Worm (Caenorhabditis elegans) whole organism, L2 larva: Measurements from ENCODE around the gene drd-1.

ENCODE experiments used
- C34F6.9 ChIP-seq: fragments of 150-350 bp; optimal IDR thresholded peaks from 2 replicates; lab custom pipeline; 2014; ENCODE audit warnings: missing biosample characterization, missing genetic modification characterization
- F13H6.1 ChIP-seq: sonication (generic microtip); optimal IDR thresholded peaks from 2 replicates; lab custom pipeline; 2016; ENCODE audit warnings: missing genetic modification characterization, missing compliant biosample characterization
- Y55F3AM.14 ChIP-seq: fragments of 200-800 bp; sonication (Bioruptor generic); optimal IDR thresholded peaks from 2 replicates; lab custom pipeline; 2018; ENCODE audit warnings: mild to moderate bottlenecking, missing genetic modification characterization, missing compliant biosample characterization
- ZK546.5 ChIP-seq: sonication (generic microtip); optimal IDR thresholded peaks from 2 replicates; lab custom pipeline; 2017; ENCODE audit warnings: missing biosample characterization, missing genetic modification characterization
- aly-2 ChIP-seq: fragments of 150-350 bp; optimal IDR thresholded peaks from 2 replicates; lab custom pipeline; 2014; ENCODE audit warnings: missing biosample characterization, missing genetic modification characterization
- ama-1 ChIP-seq: fragments of 150-350 bp; optimal IDR thresholded peaks from 2 replicates; lab custom pipeline; 2018; ENCODE audit warnings: inconsistent platforms
- blmp-1 ChIP-seq: sonication (generic microtip); optimal IDR thresholded peaks from 2 replicates; lab custom pipeline; 2017; ENCODE audit warnings: missing genetic modification characterization, mild to moderate bottlenecking, missing compliant biosample characterization, antibody characterized with exemption, moderate library complexity; ENCODE audit not compliant: insufficient read depth
- ceh-82 ChIP-seq: fragments of 150-350 bp; optimal IDR thresholded peaks from 2 replicates; lab custom pipeline; 2014; ENCODE audit warnings: missing biosample characterization, missing genetic modification characterization
- crh-2 ChIP-seq: sonication (generic microtip); optimal IDR thresholded peaks from 2 replicates; lab custom pipeline; 2017; ENCODE audit warnings: missing biosample characterization, missing genetic modification characterization
- dmd-4 ChIP-seq: sonication (generic microtip); optimal IDR thresholded peaks from 2 replicates; lab custom pipeline; 2017; ENCODE audit warnings: missing biosample characterization, missing genetic modification characterization
- egl-27 ChIP-seq: sonication (generic microtip); optimal IDR thresholded peaks from 3 replicates; lab custom pipeline; 2017; ENCODE audit warnings: missing biosample characterization, missing genetic modification reagents, missing genetic modification characterization
- elt-1 ChIP-seq: fragments of 150-350 bp; optimal IDR thresholded peaks from 2 replicates; lab custom pipeline; 2014; ENCODE audit warnings: missing biosample characterization, missing genetic modification characterization
- elt-3 ChIP-seq: sonication (generic microtip); optimal IDR thresholded peaks from 2 replicates; lab custom pipeline; 2017; ENCODE audit warnings: missing biosample characterization, missing genetic modification characterization
- gmeb-1 ChIP-seq: fragments of 150-350 bp; optimal IDR thresholded peaks from 2 replicates; lab custom pipeline; 2014; ENCODE audit warnings: missing biosample characterization, missing genetic modification characterization
- lin-11 ChIP-seq: fragments of 150-350 bp; sonication (generic microtip); optimal IDR thresholded peaks from 2 replicates; lab custom pipeline; 2014; ENCODE audit warnings: missing biosample characterization, missing genetic modification characterization, inconsistent platforms, mixed read lengths
- lin-13 ChIP-seq: fragments of 150-350 bp; optimal IDR thresholded peaks from 2 replicates; lab custom pipeline; 2014; ENCODE audit warnings: missing biosample characterization, missing genetic modification reagents, missing genetic modification characterization
- lin-39 ChIP-seq: fragments of 150-350 bp; optimal IDR thresholded peaks from 2 replicates; lab custom pipeline; 2014; ENCODE audit warnings: missing biosample characterization, missing genetic modification reagents, missing genetic modification characterization
- mbf-1 ChIP-seq: sonication (generic microtip); optimal IDR thresholded peaks from 2 replicates; lab custom pipeline; 2017; ENCODE audit warnings: missing biosample characterization, missing genetic modification characterization
- mdl-1 ChIP-seq, 2 experiments: fragments of 150-350 bp in 1 of 2; sonication (generic microtip) in 1 of 2; optimal IDR thresholded peaks; 2 replicates each; lab custom pipeline; 2017; ENCODE audit warnings: missing biosample characterization in 2 of 2, missing genetic modification characterization in 2 of 2
- nhr-10 ChIP-seq: sonication (generic microtip); optimal IDR thresholded peaks from 2 replicates; lab custom pipeline; 2017; ENCODE audit warnings: missing biosample characterization, missing genetic modification characterization
- nhr-11 ChIP-seq: fragments of 150-350 bp; optimal IDR thresholded peaks from 2 replicates; lab custom pipeline; 2014; ENCODE audit warnings: missing biosample characterization, missing genetic modification characterization
- nhr-12 ChIP-seq: fragments of 150-350 bp; optimal IDR thresholded peaks from 2 replicates; lab custom pipeline; 2014; ENCODE audit warnings: missing biosample characterization, missing genetic modification characterization
- nhr-129 ChIP-seq: fragments of 150-350 bp; optimal IDR thresholded peaks from 2 replicates; lab custom pipeline; 2014; ENCODE audit warnings: missing biosample characterization, missing genetic modification characterization
- nhr-21 ChIP-seq: fragments of 150-350 bp; optimal IDR thresholded peaks from 2 replicates; lab custom pipeline; 2014; ENCODE audit warnings: missing biosample characterization, missing genetic modification characterization
- nhr-23 ChIP-seq: fragments of 150-350 bp; optimal IDR thresholded peaks from 2 replicates; lab custom pipeline; 2014; ENCODE audit warnings: missing biosample characterization, missing genetic modification reagents, missing genetic modification characterization
- nhr-237 ChIP-seq: fragments of 150-350 bp; optimal IDR thresholded peaks from 2 replicates; lab custom pipeline; 2014; ENCODE audit warnings: missing biosample characterization, missing genetic modification characterization
- nhr-25 ChIP-seq: fragments of 150-350 bp; sonication (generic microtip); optimal IDR thresholded peaks from 3 replicates; lab custom pipeline; 2014; ENCODE audit warnings: missing biosample characterization, missing genetic modification characterization
- nhr-6 ChIP-seq: fragments of 150-350 bp; optimal IDR thresholded peaks from 2 replicates; lab custom pipeline; 2014; ENCODE audit warnings: missing biosample characterization, missing genetic modification characterization
- peb-1 ChIP-seq: fragments of 150-350 bp; optimal IDR thresholded peaks from 2 replicates; lab custom pipeline; 2014; ENCODE audit warnings: missing biosample characterization, missing genetic modification characterization
- sem-4 ChIP-seq: fragments of 150-350 bp; optimal IDR thresholded peaks from 2 replicates; lab custom pipeline; 2014; ENCODE audit warnings: missing biosample characterization, missing genetic modification reagents, missing genetic modification characterization
- skn-1 ChIP-seq: sonication (generic microtip); optimal IDR thresholded peaks from 2 replicates; lab custom pipeline; 2017; ENCODE audit warnings: missing biosample characterization, missing genetic modification characterization
- sma-9 ChIP-seq, 2 experiments: fragments of 150-350 bp in 1 of 2; sonication (generic microtip) in 1 of 2; optimal IDR thresholded peaks; 2 replicates each; lab custom pipeline; 2014 to 2016; ENCODE audit warnings: missing genetic modification characterization in 2 of 2, mild to moderate bottlenecking in 1 of 2, missing biosample characterization in 1 of 2, missing compliant biosample characterization in 1 of 2, missing genetic modification reagents in 1 of 2, moderate library complexity in 1 of 2
- snpc-4 ChIP-seq: fragments of 150-350 bp; optimal IDR thresholded peaks from 2 replicates; lab custom pipeline; 2014; ENCODE audit warnings: missing biosample characterization, missing genetic modification characterization
- unc-62 ChIP-seq: fragments of 150-350 bp; optimal IDR thresholded peaks from 2 replicates; lab custom pipeline; 2014; ENCODE audit warnings: missing biosample characterization, missing genetic modification reagents, missing genetic modification characterization
- zag-1 ChIP-seq: fragments of 150-350 bp; optimal IDR thresholded peaks from 2 replicates; lab custom pipeline; 2014; ENCODE audit warnings: missing biosample characterization, missing genetic modification characterization
- ztf-11 ChIP-seq: sonication (generic microtip); optimal IDR thresholded peaks from 2 replicates; lab custom pipeline; 2017; ENCODE audit warnings: missing biosample characterization, missing genetic modification characterization
- ztf-4 ChIP-seq: fragments of 150-350 bp; optimal IDR thresholded peaks from 2 replicates; lab custom pipeline; 2014; ENCODE audit warnings: missing biosample characterization, missing genetic modification characterization

Gene drd-1

ce11 chrII:8369059-8369458 lies 18.8 kb upstream of the drd-1 start, which contains the start of gene amt-3:
TSS of gene amt-3 (minus strand) at chrII:8369159.
- TF ChIP-seq zag-1 (tag; lab: Kevin White, UChicago), result no peak
- TF ChIP-seq gmeb-1 (tag; lab: Kevin White, UChicago), result no peak
- no peak for TF ChIP-seq elt-1 (tag; lab: Kevin White, UChicago)
- TF ChIP-seq nhr-6 (tag; lab: Kevin White, UChicago), result no peak
- no peak for TF ChIP-seq unc-62
- no peak for TF ChIP-seq egl-27 (tag; lab: Kevin White, UChicago)
- TF ChIP-seq ztf-11 (tag; lab: Kevin White, UChicago), result no peak
- no peak for TF ChIP-seq aly-2 (tag; lab: Kevin White, UChicago)
- no peak for TF ChIP-seq nhr-10 (tag; lab: Kevin White, UChicago)
- TF ChIP-seq mbf-1 (tag; lab: Kevin White, UChicago), result no peak
- no peak for TF ChIP-seq nhr-25
- TF ChIP-seq nhr-23, result no peak
- no peak for TF ChIP-seq snpc-4 (tag; lab: Kevin White, UChicago)
- TF ChIP-seq C34F6.9, result no peak
- no peak for TF ChIP-seq ceh-82 (tag; lab: Kevin White, UChicago)
- no peak for TF ChIP-seq nhr-11 (tag; lab: Kevin White, UChicago)
- TF ChIP-seq ama-1 (lab: Kevin White, UChicago), result no peak
- no peak for TF ChIP-seq nhr-12 (tag; lab: Kevin White, UChicago)
- no peak for TF ChIP-seq lin-11

ce11 chrII:8370194-8370593 lies 17.7 kb upstream of the drd-1 start:
- no peak for TF ChIP-seq ztf-11 (tag; lab: Kevin White, UChicago)
- TF ChIP-seq ztf-4 (tag; lab: Kevin White, UChicago), result no peak
- no peak for TF ChIP-seq sma-9 (GFP tag; optimal IDR thresholded peaks at IDR 0.05; lab: Kevin White, UChicago)
- no peak for TF ChIP-seq sma-9 (tag; optimal IDR thresholded peaks at IDR 0.05; lab: Kevin White, UChicago)
- no peak for TF ChIP-seq nhr-21
- TF ChIP-seq lin-13 (GFP tag; lab: Kevin White, UChicago), result no peak

ce11 chrII:8377722-8378121 lies 10.1 kb upstream of the drd-1 start:
- TF ChIP-seq lin-11 (no peak), dmd-4 (tag; lab: Kevin White, UChicago) (no peak), sma-9 (GFP tag; optimal IDR thresholded peaks at IDR 0.05; lab: Kevin White, UChicago) (no peak), sma-9 (tag; optimal IDR thresholded peaks at IDR 0.05; lab: Kevin White, UChicago) (no peak), elt-3 (no peak), ZK546.5 (no peak), nhr-237 (tag; lab: Kevin White, UChicago) (no peak), C34F6.9 (no peak), Y55F3AM.14 (GFP tag; lab: Kevin White, UChicago) (no peak), skn-1 (tag; lab: Kevin White, UChicago) (no peak), nhr-6 (tag; lab: Kevin White, UChicago) (no peak), peb-1 (tag; lab: Kevin White, UChicago) (no peak)
- TF ChIP-seq, all 48 proteins: peak for 0

ce11 chrII:8380188-8380587 lies 7.7 kb upstream of the drd-1 start:
- TF ChIP-seq blmp-1 (tag; lab: Kevin White, UChicago) (peak; percentile 77), sem-4 (tag; lab: Kevin White, UChicago) (no peak)
- TF ChIP-seq, all 48 proteins: peak for 1

ce11 chrII:8381197-8381596 lies 6.7 kb upstream of the drd-1 start, which contains the start of gene F49E12.12:
TSS of gene F49E12.12 (plus strand) at chrII:8381497.
- TF ChIP-seq nhr-25 (no peak), nhr-129 (tag; lab: Kevin White, UChicago) (no peak), F13H6.1 (tag; lab: Kevin White, UChicago) (no peak), ama-1 (lab: Kevin White, UChicago) (no peak), lin-39 (tag; lab: Kevin White, UChicago) (no peak), crh-2 (tag; lab: Kevin White, UChicago) (no peak), ZK546.5 (no peak), mdl-1 (tag; optimal IDR thresholded peaks at IDR 0.05; lab: Kevin White, UChicago) (no peak), lin-11 (no peak)
